Worm (Caenorhabditis elegans): ENCODE results near the gene F56D6.23.
"Not testable (repeated sequence)": the region's sequence is repeated elsewhere in the genome, so short reads cannot be mapped to it uniquely, and the experiment has no call there.

The F56D6.23 gene

ce11 chrIV:3911848-3912247 lies 6.4 kb upstream of the F56D6.23 start, which contains the start of gene F56D6.18:
Gene F56D6.18, minus strand, starts transcription at chrIV:3911948.
- TF ChIP-seq ets-7 (tag; optimal IDR thresholded peaks at IDR 0.05); B0310.2 (tag; optimal IDR thresholded peaks at IDR 0.05); flt-1 (GFP tag; IDR thresholded peaks at IDR 0.05): not testable (repeated sequence)

- TF ChIP-seq F13C5.2 (tag; optimal IDR thresholded peaks at IDR 0.05): no peak
- no peak for TF ChIP-seq ets-7 (tag; optimal IDR thresholded peaks at IDR 0.05)
- TF ChIP-seq ceh-36 (tag; optimal IDR thresholded peaks at IDR 0.05): no peak
- TF ChIP-seq pes-1 (GFP tag; IDR thresholded peaks at IDR 0.05): no peak
- no peak for TF ChIP-seq hmbx-1 (tag; optimal IDR thresholded peaks at IDR 0.05)
- no peak for TF ChIP-seq B0310.2 (tag; optimal IDR thresholded peaks at IDR 0.05)
- no peak for TF ChIP-seq sea-1 (GFP tag; conservative IDR thresholded peaks at IDR 0.05)
- no peak for TF ChIP-seq hnd-1 (tag; optimal IDR thresholded peaks at IDR 0.05)
Observed at ce11 chrIV:3912598-3912997, 5.7 kb upstream of the F56D6.23 start, which contains the start of gene F56D6.20. Gene F56D6.20, plus strand, starts transcription at chrIV:3912898.

- no peak for TF ChIP-seq ceh-36 (tag; optimal IDR thresholded peaks at IDR 0.05)
- no peak for TF ChIP-seq tbx-11 (GFP tag; IDR thresholded peaks at IDR 0.05)
- TF ChIP-seq hmg-4 (GFP tag; optimal IDR thresholded peaks at IDR 0.05): no peak
- TF ChIP-seq ets-7 (tag; optimal IDR thresholded peaks at IDR 0.05): no peak
- TF ChIP-seq sea-1 (GFP tag; conservative IDR thresholded peaks at IDR 0.05): no peak
- TF ChIP-seq pes-1 (GFP tag; IDR thresholded peaks at IDR 0.05): no peak
Observed at ce11 chrIV:3914462-3914861, 3.8 kb upstream of the F56D6.23 start, which contains the start of gene F56D6.19. Gene F56D6.19, plus strand, starts transcription at chrIV:3914762.

- no peak for TF ChIP-seq scrt-1 (GFP tag; IDR thresholded peaks at IDR 0.05)
- TF ChIP-seq tbx-11 (GFP tag; IDR thresholded peaks at IDR 0.05): no peak
- TF ChIP-seq ets-7 (tag; optimal IDR thresholded peaks at IDR 0.05): no peak
- no peak for TF ChIP-seq ama-1 (optimal IDR thresholded peaks at IDR 0.05)
- no peak for TF ChIP-seq sea-1 (GFP tag; conservative IDR thresholded peaks at IDR 0.05)
- TF ChIP-seq hnd-1 (tag; optimal IDR thresholded peaks at IDR 0.05): no peak
- no peak for TF ChIP-seq ceh-36 (tag; optimal IDR thresholded peaks at IDR 0.05)
Observed at ce11 chrIV:3915296-3915695, 3.0 kb upstream of the F56D6.23 start, which contains the start of gene srz-20. Gene srz-20, plus strand, starts transcription at chrIV:3915596.

ce11 chrIV:3917405-3917804 lies 855 bp upstream of the F56D6.23 start, which contains the start of gene F56D6.14:
Gene F56D6.14, plus strand, starts transcription at chrIV:3917705.
- TF ChIP-seq pes-1 (GFP tag; IDR thresholded peaks at IDR 0.05): no peak
- no peak for TF ChIP-seq aly-1 (tag; optimal IDR thresholded peaks at IDR 0.05)
- TF ChIP-seq hnd-1 (tag; optimal IDR thresholded peaks at IDR 0.05): no peak
- no peak for TF ChIP-seq tbx-11 (GFP tag; IDR thresholded peaks at IDR 0.05)
- no peak for TF ChIP-seq ets-7 (tag; optimal IDR thresholded peaks at IDR 0.05)
- no peak for TF ChIP-seq F13C5.2 (tag; optimal IDR thresholded peaks at IDR 0.05)
- TF ChIP-seq flt-1 (GFP tag; IDR thresholded peaks at IDR 0.05): no peak
- TF ChIP-seq sea-1 (GFP tag; conservative IDR thresholded peaks at IDR 0.05): no peak
- TF ChIP-seq ceh-36 (tag; optimal IDR thresholded peaks at IDR 0.05): no peak
- no peak for TF ChIP-seq scrt-1 (GFP tag; IDR thresholded peaks at IDR 0.05)
- no peak for TF ChIP-seq tbx-37 (GFP tag; conservative IDR thresholded peaks at IDR 0.05)
- TF ChIP-seq B0310.2 (tag; optimal IDR thresholded peaks at IDR 0.05): no peak
- TF ChIP-seq tra-4 (tag; optimal IDR thresholded peaks at IDR 0.05): no peak
- no peak for TF ChIP-seq ceh-13 (GFP tag; optimal IDR thresholded peaks at IDR 0.05)
- no peak for TF ChIP-seq ama-1 (optimal IDR thresholded peaks at IDR 0.05)
- no peak for TF ChIP-seq hmbx-1 (tag; optimal IDR thresholded peaks at IDR 0.05)
- TF ChIP-seq hmg-4 (GFP tag; optimal IDR thresholded peaks at IDR 0.05): no peak

ce11 chrIV:3919506-3919905 lies 1.2 kb downstream of the F56D6.23 start, which contains the start of gene srz-19:
Gene srz-19, plus strand, starts transcription at chrIV:3919806.
- no peak for TF ChIP-seq ceh-13 (GFP tag; optimal IDR thresholded peaks at IDR 0.05)
- TF ChIP-seq hmbx-1 (tag; optimal IDR thresholded peaks at IDR 0.05): no peak
- no peak for TF ChIP-seq F13C5.2 (tag; optimal IDR thresholded peaks at IDR 0.05)

ce11 chrIV:3921898-3922297 lies 3.6 kb downstream of the F56D6.23 start, which contains the start of gene clec-67:
Gene clec-67, plus strand, starts transcription at chrIV:3922165.
- TF ChIP-seq scrt-1 (GFP tag; IDR thresholded peaks at IDR 0.05) (no peak), tra-4 (tag; optimal IDR thresholded peaks at IDR 0.05) (no peak), F13C5.2 (tag; optimal IDR thresholded peaks at IDR 0.05) (no peak), tbx-37 (GFP tag; conservative IDR thresholded peaks at IDR 0.05) (no peak), tbx-11 (GFP tag; IDR thresholded peaks at IDR 0.05) (no peak), B0310.2 (tag; optimal IDR thresholded peaks at IDR 0.05) (no peak), aly-1 (tag; optimal IDR thresholded peaks at IDR 0.05) (no peak), pes-1 (GFP tag; IDR thresholded peaks at IDR 0.05) (no peak), hnd-1 (tag; optimal IDR thresholded peaks at IDR 0.05) (no peak)

ce11 chrIV:3926117-3926516 lies 7.9 kb downstream of the F56D6.23 start, which contains the start of gene clec-68:
Gene clec-68, plus strand, starts transcription at chrIV:3926417.
- TF ChIP-seq ama-1 (optimal IDR thresholded peaks at IDR 0.05) (no peak), scrt-1 (GFP tag; IDR thresholded peaks at IDR 0.05) (no peak), flt-1 (GFP tag; IDR thresholded peaks at IDR 0.05) (no peak), ets-7 (tag; optimal IDR thresholded peaks at IDR 0.05) (no peak), ceh-36 (tag; optimal IDR thresholded peaks at IDR 0.05) (no peak), hnd-1 (tag; optimal IDR thresholded peaks at IDR 0.05) (no peak), hmbx-1 (tag; optimal IDR thresholded peaks at IDR 0.05) (no peak), pes-1 (GFP tag; IDR thresholded peaks at IDR 0.05) (no peak), tbx-37 (GFP tag; conservative IDR thresholded peaks at IDR 0.05) (no peak), aly-1 (tag; optimal IDR thresholded peaks at IDR 0.05) (no peak), B0310.2 (tag; optimal IDR thresholded peaks at IDR 0.05) (no peak), sea-1 (GFP tag; conservative IDR thresholded peaks at IDR 0.05) (no peak), F13C5.2 (tag; optimal IDR thresholded peaks at IDR 0.05) (no peak), tbx-11 (GFP tag; IDR thresholded peaks at IDR 0.05) (no peak), tra-4 (tag; optimal IDR thresholded peaks at IDR 0.05) (no peak), hmg-4 (GFP tag; optimal IDR thresholded peaks at IDR 0.05) (no peak), ceh-13 (GFP tag; optimal IDR thresholded peaks at IDR 0.05) (no peak)
